Fruit fly (Drosophila melanogaster) whole organism, wandering third instar larva: ENCODE data around the gene CG11836.

Experiments
- Dif ChIP-seq: fragments of 200-275, 200-300 bp; sonication (Bioruptor generic); optimal IDR thresholded peaks from 2 replicates; lab custom pipeline; 2018; ENCODE audit warnings: missing biosample characterization, missing genetic modification characterization; ENCODE audit not compliant: partially characterized antibody
- Hnf4 ChIP-seq: fragments of 200-800 bp; sonication (Bioruptor generic); optimal IDR thresholded peaks from 2 replicates; lab custom pipeline; 2016; ENCODE audit warnings: missing biosample characterization, mild to moderate bottlenecking, missing genetic modification characterization
- Hr78 ChIP-seq: fragments of >200 bp; optimal IDR thresholded peaks from 2 replicates; lab custom pipeline; 2017; ENCODE audit warnings: missing biosample characterization, missing genetic modification characterization
- Hr83 ChIP-seq: fragments of 200-300 bp; sonication (Bioruptor generic); optimal IDR thresholded peaks from 2 replicates; lab custom pipeline; 2016; ENCODE audit warnings: missing biosample characterization, mild to moderate bottlenecking, missing genetic modification characterization, moderate library complexity; ENCODE audit not compliant: poor library complexity, severe bottlenecking
- Myc ChIP-seq: fragments of >200 bp; optimal IDR thresholded peaks from 2 replicates; lab custom pipeline; 2017
- OdsH ChIP-seq: fragments of 200-800 bp; sonication (Bioruptor generic); optimal IDR thresholded peaks from 2 replicates; lab custom pipeline; 2016; ENCODE audit warnings: missing biosample characterization, mild to moderate bottlenecking, missing genetic modification characterization
- Sp1 ChIP-seq: fragments of 200-800 bp; sonication (Bioruptor generic); optimal IDR thresholded peaks from 3 replicates; lab custom pipeline; 2019; ENCODE audit warnings: missing biosample characterization, mild to moderate bottlenecking, missing genetic modification characterization, moderate library complexity
- Vsx2 ChIP-seq: fragments of 200-300, 225-300 bp; sonication (Bioruptor generic); optimal IDR thresholded peaks from 2 replicates; lab custom pipeline; 2018; ENCODE audit warnings: missing biosample characterization, missing genetic modification characterization; ENCODE audit not compliant: partially characterized antibody
- brk ChIP-seq: fragments of 200-800 bp; sonication (Bioruptor generic); optimal IDR thresholded peaks from 2 replicates; lab custom pipeline; 2016; ENCODE audit warnings: missing biosample characterization, mild to moderate bottlenecking, missing genetic modification characterization
- ey ChIP-seq: fragments of 200-800 bp; sonication (Bioruptor generic); optimal IDR thresholded peaks from 2 replicates; lab custom pipeline; 2016; ENCODE audit warnings: missing biosample characterization, missing genetic modification characterization
- h ChIP-seq: fragments of 200-800 bp; sonication (Bioruptor generic); optimal IDR thresholded peaks from 3 replicates; lab custom pipeline; 2016; ENCODE audit warnings: missing biosample characterization, mild to moderate bottlenecking, missing genetic modification characterization
- lola ChIP-seq: fragments of >200 bp; optimal IDR thresholded peaks from 2 replicates; lab custom pipeline; 2017; ENCODE audit warnings: missing biosample characterization, missing genetic modification characterization
- psq ChIP-seq: fragments of 200-800 bp; sonication (Bioruptor generic); optimal IDR thresholded peaks from 3 replicates; lab custom pipeline; 2017; ENCODE audit warnings: missing biosample characterization, mild to moderate bottlenecking, missing genetic modification characterization, moderate library complexity
- tai ChIP-seq: sonication (Bioruptor generic); optimal IDR thresholded peaks from 2 replicates; lab custom pipeline; 2016; ENCODE audit warnings: missing biosample characterization, missing genetic modification characterization

- TF ChIP-seq brk (no peak), h (GFP tag; lab: Kevin White, UChicago) (no peak), OdsH (no peak), Hr78 (no peak), Sp1 (no peak), Hr83 (GFP tag; lab: Kevin White, UChicago) (no peak), Dif (GFP tag; lab: Kevin White, UChicago) (no peak), lola (no peak), tai (GFP tag; lab: Kevin White, UChicago) (no peak), psq (GFP tag; lab: Kevin White, UChicago) (no peak), Hnf4 (GFP tag; lab: Kevin White, UChicago) (no peak), ey (GFP tag; lab: Kevin White, UChicago) (no peak), Vsx2 (no peak), Myc (lab: Kevin White, UChicago) (no peak)
Measured at dm6 chr3R:25044816-25045551, 25.9 kb upstream of the CG11836 start, which contains the start of gene 5PtaseI.
